Fruit fly (Drosophila melanogaster) whole organism, embryonic: ENCODE data around the gene Obp73a.

ENCODE experiments used
- Bdp1 ChIP-seq: fragments of 200-800 bp; sonication (Bioruptor generic); optimal IDR thresholded peaks from 3 replicates; lab custom pipeline; 2016; ENCODE audit warnings: missing biosample characterization, missing genetic modification characterization
- CG10209 ChIP-seq: fragments of 200-800 bp; sonication (Bioruptor generic); optimal IDR thresholded peaks from 3 replicates; lab custom pipeline; 2017; ENCODE audit warnings: missing biosample characterization, mild to moderate bottlenecking, missing genetic modification characterization, missing genetic modification reagents
- CG10654 ChIP-seq: fragments of 200-800 bp; sonication (Bioruptor generic); optimal IDR thresholded peaks from 2 replicates; lab custom pipeline; 2016; ENCODE audit warnings: missing biosample characterization, missing genetic modification characterization
- CG11696 ChIP-seq: fragments of 200-800 bp; sonication (Bioruptor generic); IDR thresholded peaks from 2 replicates; pipeline ENCODE4 v1.3.6; 2022; ENCODE audit warnings: missing biosample characterization, missing genetic modification characterization
- CG13296 ChIP-seq: fragments of 200-800 bp; sonication (Bioruptor generic); optimal IDR thresholded peaks from 3 replicates; lab custom pipeline; 2018; ENCODE audit warnings: missing biosample characterization, mild to moderate bottlenecking, missing genetic modification characterization
- CG14050 ChIP-seq: fragments of 200-800 bp; sonication (Bioruptor generic); IDR thresholded peaks from 3 replicates; pipeline ENCODE4 v1.3.6; 2022; ENCODE audit warnings: missing biosample characterization, missing genetic modification characterization
- CG2889 ChIP-seq: fragments of 200-800 bp; sonication (Bioruptor generic); IDR thresholded peaks from 3 replicates; pipeline ENCODE4 v1.3.6; 2022; ENCODE audit warnings: missing biosample characterization, missing genetic modification characterization
- CG30431 ChIP-seq: fragments of 200-800 bp; sonication (Bioruptor generic); optimal IDR thresholded peaks from 2 replicates; lab custom pipeline; 2017; ENCODE audit warnings: missing biosample characterization, missing genetic modification characterization
- CG32532 ChIP-seq: fragments of 200-800 bp; sonication (Bioruptor generic); IDR thresholded peaks from 2 replicates; pipeline ENCODE4 v1.3.6; 2022; ENCODE audit warnings: missing biosample characterization, missing genetic modification characterization
- CG3281 ChIP-seq: fragments of 200-800 bp; sonication (Bioruptor generic); optimal IDR thresholded peaks from 3 replicates; lab custom pipeline; 2017; ENCODE audit warnings: missing biosample characterization, mild to moderate bottlenecking, missing genetic modification characterization
- CG33213 ChIP-seq: fragments of 200-800 bp; sonication (Bioruptor generic); optimal IDR thresholded peaks from 3 replicates; lab custom pipeline; 2016; ENCODE audit warnings: missing biosample characterization, missing genetic modification characterization
- CG34376 ChIP-seq: fragments of 200-800 bp; sonication (Bioruptor generic); optimal IDR thresholded peaks from 2 replicates; lab custom pipeline; 2018; ENCODE audit warnings: missing biosample characterization, mild to moderate bottlenecking, missing genetic modification characterization
- CG3838 ChIP-seq: fragments of 200-800 bp; sonication (Bioruptor generic); optimal IDR thresholded peaks from 3 replicates; lab custom pipeline; 2016; ENCODE audit warnings: missing biosample characterization, missing genetic modification characterization
- CG43689 ChIP-seq: fragments of 200-800 bp; sonication (Bioruptor generic); IDR thresholded peaks from 2 replicates; pipeline ENCODE4 v1.3.6; 2022; ENCODE audit warnings: missing biosample characterization, missing genetic modification characterization
- CG4424 ChIP-seq: fragments of 200-800 bp; sonication (Bioruptor generic); optimal IDR thresholded peaks from 3 replicates; lab custom pipeline; 2016; ENCODE audit warnings: missing biosample characterization, missing genetic modification characterization
- CG6654 ChIP-seq: fragments of 200-800 bp; sonication (Bioruptor generic); optimal IDR thresholded peaks from 2 replicates; lab custom pipeline; 2017; ENCODE audit warnings: missing biosample characterization, mild to moderate bottlenecking, missing genetic modification characterization
- CG6683 ChIP-seq: fragments of 200-800 bp; sonication (Bioruptor generic); optimal IDR thresholded peaks from 2 replicates; lab custom pipeline; 2017; ENCODE audit warnings: missing biosample characterization, mild to moderate bottlenecking, missing genetic modification characterization, missing genetic modification reagents
- CG9609 ChIP-seq: fragments of 200-800 bp; sonication (Bioruptor generic); optimal IDR thresholded peaks from 3 replicates; lab custom pipeline; 2016; ENCODE audit warnings: missing biosample characterization, missing genetic modification characterization
- CrebB ChIP-seq: fragments of 200-800 bp; sonication (Bioruptor generic); optimal IDR thresholded peaks from 3 replicates; lab custom pipeline; 2018; ENCODE audit warnings: missing biosample characterization, mild to moderate bottlenecking, missing genetic modification characterization
- Dfd ChIP-seq, 2 experiments: fragments of >200 bp; optimal IDR thresholded peaks; 2 replicates each; lab custom pipeline; 2017; ENCODE audit warnings: missing biosample characterization in 2 of 2, missing genetic modification characterization in 2 of 2
- Dip2 ChIP-seq: fragments of 200-800 bp; sonication (Bioruptor generic); IDR thresholded peaks from 2 replicates; pipeline ENCODE4 v1.3.6; 2022; ENCODE audit warnings: missing biosample characterization, missing genetic modification characterization
- Drgx ChIP-seq: fragments of 200-800 bp; sonication (Bioruptor generic); IDR thresholded peaks from 2 replicates; pipeline ENCODE4 v1.3.6; 2022; ENCODE audit warnings: missing biosample characterization, missing genetic modification characterization
- GATAe ChIP-seq: fragments of 200-800 bp; sonication (Bioruptor generic); conservative IDR thresholded peaks from 2 replicates; pipeline ENCODE4 v1.3.6; 2022; ENCODE audit warnings: missing biosample characterization, missing genetic modification characterization
- Jarid2 ChIP-seq: fragments of 200-800 bp; sonication (Bioruptor generic); optimal IDR thresholded peaks from 3 replicates; lab custom pipeline; 2017; ENCODE audit warnings: mild to moderate bottlenecking, missing biosample characterization, missing genetic modification reagents, missing genetic modification characterization
- Optix ChIP-seq: fragments of 200-800 bp; sonication (Bioruptor generic); IDR thresholded peaks from 3 replicates; pipeline ENCODE4 v1.3.6; 2022; ENCODE audit warnings: missing biosample characterization, missing genetic modification characterization
- Sry-β ChIP-seq: fragments of 200-800 bp; sonication (Bioruptor generic); optimal IDR thresholded peaks from 2 replicates; lab custom pipeline; 2018; ENCODE audit warnings: missing biosample characterization, mild to moderate bottlenecking, missing genetic modification characterization, moderate library complexity
- Trl ChIP-seq, 3 experiments: fragments of >200 bp in 2 of 3; fragments of 200-800 bp in 1 of 3; sonication (Bioruptor generic) in 1 of 3; optimal IDR thresholded peaks; 2 replicates in 1 of 3; 3 replicates in 2 of 3; lab custom pipeline; 2016 to 2017; ENCODE audit warnings: missing biosample characterization in 1 of 3, missing genetic modification characterization in 1 of 3
- chif ChIP-seq, 2 experiments: fragments of 200-800 bp; sonication (Bioruptor generic); optimal IDR thresholded peaks; 3 replicates each; lab custom pipeline; 2016; ENCODE audit warnings: missing biosample characterization in 2 of 2, missing genetic modification characterization in 2 of 2
- crc ChIP-seq: fragments of 200-800 bp; sonication (Bioruptor generic); optimal IDR thresholded peaks from 2 replicates; lab custom pipeline; 2016; ENCODE audit warnings: missing biosample characterization, missing genetic modification characterization
- dimm ChIP-seq: fragments of 200-800 bp; sonication (Bioruptor generic); IDR thresholded peaks from 2 replicates; pipeline ENCODE4 v1.3.6; 2022; ENCODE audit warnings: missing biosample characterization, missing genetic modification characterization
- ems ChIP-seq: fragments of 200-800 bp; sonication (Bioruptor generic); optimal IDR thresholded peaks from 3 replicates; lab custom pipeline; 2016; ENCODE audit warnings: missing biosample characterization, missing genetic modification characterization
- esg ChIP-seq: fragments of 200-800 bp; sonication (Bioruptor generic); conservative IDR thresholded peaks from 2 replicates; pipeline ENCODE4 v1.3.6; 2022; ENCODE audit warnings: missing biosample characterization, missing genetic modification characterization
- eve ChIP-seq, 2 experiments: fragments of >200 bp; optimal IDR thresholded peaks; 2 replicates each; lab custom pipeline; 2017; ENCODE audit warnings: missing biosample characterization in 2 of 2, missing genetic modification characterization in 2 of 2
- exex ChIP-seq: fragments of 200-800 bp; sonication (Bioruptor generic); optimal IDR thresholded peaks from 4 replicates; lab custom pipeline; 2018; ENCODE audit warnings: missing biosample characterization, mild to moderate bottlenecking, missing genetic modification characterization, moderate library complexity
- eyg ChIP-seq: fragments of 200-800 bp; sonication (Bioruptor generic); optimal IDR thresholded peaks from 3 replicates; lab custom pipeline; 2016; ENCODE audit warnings: missing biosample characterization, missing genetic modification characterization
- fd64A ChIP-seq: fragments of 200-800 bp; sonication (Bioruptor generic); optimal IDR thresholded peaks from 3 replicates; lab custom pipeline; 2018; ENCODE audit warnings: missing biosample characterization, mild to moderate bottlenecking, missing genetic modification characterization
- ham ChIP-seq: fragments of 200-800 bp; sonication (Bioruptor generic); IDR thresholded peaks from 2 replicates; pipeline ENCODE4 v1.3.6; 2022; ENCODE audit warnings: missing biosample characterization, missing genetic modification characterization
- jumu ChIP-seq: fragments of 200-800 bp; sonication (Bioruptor generic); optimal IDR thresholded peaks from 3 replicates; lab custom pipeline; 2016; ENCODE audit warnings: missing biosample characterization, missing genetic modification characterization
- mld ChIP-seq: fragments of 200-800 bp; sonication (Bioruptor generic); IDR thresholded peaks from 3 replicates; pipeline ENCODE4 v1.3.6; 2022; ENCODE audit warnings: missing biosample characterization, missing genetic modification characterization; ENCODE audit not compliant: partially characterized antibody
- nau ChIP-seq: fragments of 200-800 bp; sonication (Bioruptor generic); optimal IDR thresholded peaks from 3 replicates; lab custom pipeline; 2017; ENCODE audit warnings: missing biosample characterization, mild to moderate bottlenecking, missing genetic modification characterization, missing genetic modification reagents
- nmo ChIP-seq: fragments of 200-800 bp; sonication (Bioruptor generic); optimal IDR thresholded peaks from 2 replicates; lab custom pipeline; 2018; ENCODE audit warnings: missing biosample characterization, mild to moderate bottlenecking, missing genetic modification characterization, moderate library complexity
- pb ChIP-seq: fragments of 200-800 bp; sonication (Bioruptor generic); optimal IDR thresholded peaks from 3 replicates; lab custom pipeline; 2016; ENCODE audit warnings: missing biosample characterization, missing genetic modification characterization
- sc ChIP-seq, 3 experiments: fragments of >200 bp in 2 of 3; fragments of 200-800 bp in 1 of 3; sonication (Bioruptor generic) in 1 of 3; optimal IDR thresholded peaks; 2 replicates in 2 of 3; 3 replicates in 1 of 3; lab custom pipeline; 2017; ENCODE audit warnings: mild to moderate bottlenecking in 1 of 3, missing biosample characterization in 1 of 3, missing genetic modification characterization in 1 of 3, missing genetic modification reagents in 1 of 3
- shn ChIP-seq: fragments of 200-800 bp; sonication (Bioruptor generic); optimal IDR thresholded peaks from 3 replicates; lab custom pipeline; 2016; ENCODE audit warnings: missing biosample characterization, missing genetic modification characterization
- sim ChIP-seq: fragments of 200-800 bp; sonication (Bioruptor generic); IDR thresholded peaks from 2 replicates; pipeline ENCODE4 v1.3.6; 2022; ENCODE audit warnings: missing biosample characterization, missing genetic modification characterization
- sima ChIP-seq: fragments of 200-800 bp; sonication (Bioruptor generic); optimal IDR thresholded peaks from 2 replicates; lab custom pipeline; 2016; ENCODE audit warnings: missing biosample characterization, missing genetic modification characterization
- toy ChIP-seq: fragments of 200-800 bp; sonication (Bioruptor generic); IDR thresholded peaks from 2 replicates; pipeline ENCODE4 v1.3.6; 2022; ENCODE audit warnings: missing biosample characterization, missing genetic modification characterization
- unc-4 ChIP-seq: fragments of 200-800 bp; sonication (Bioruptor generic); IDR thresholded peaks from 2 replicates; pipeline ENCODE4 v1.3.6; 2022; ENCODE audit warnings: missing biosample characterization, missing genetic modification characterization; ENCODE audit not compliant: partially characterized antibody
- zf30C ChIP-seq: fragments of 200-800 bp; sonication (Bioruptor generic); optimal IDR thresholded peaks from 3 replicates; lab custom pipeline; 2018; ENCODE audit warnings: missing biosample characterization, mild to moderate bottlenecking, missing genetic modification characterization

Gene Obp73a

dm6 chr3L:17004218-17004759, 60.1 kb downstream of the Obp73a start (continued):
- peak; percentile 92 for TF ChIP-seq shn (GFP tag; lab: Kevin White, UChicago)
- TF ChIP-seq Dfd (GFP tag; optimal IDR thresholded peaks at IDR 0.05; lab: Kevin White, UChicago), result no peak
- TF ChIP-seq nau (GFP tag; lab: Kevin White, UChicago), result peak; percentile 69
- TF ChIP-seq Drgx (GFP tag; lab: Robert Waterston, UW), result peak; percentile 73
- peak; percentile 85 for TF ChIP-seq CG4424 (GFP tag; lab: Kevin White, UChicago)
- TF ChIP-seq CG10654 (GFP tag; lab: Kevin White, UChicago), result peak; percentile 78
- TF ChIP-seq CG9609 (GFP tag; lab: Kevin White, UChicago), result peak; percentile 92
- peak; percentile 64 for TF ChIP-seq CG6683
- no peak for TF ChIP-seq sc (optimal IDR thresholded peaks at IDR 0.05; lab: Kevin White, UChicago)
- peak; percentile 57 for TF ChIP-seq sc (GFP tag; optimal IDR thresholded peaks at IDR 0.05; lab: Kevin White, UChicago)
- peak; percentile 76 for TF ChIP-seq CG14050
- peak; percentile 58; the same call in 1 of the 2 replicates for TF ChIP-seq toy (GFP tag; lab: Robert Waterston, UW)
- peak; percentile 86 to 88 for TF ChIP-seq chif (GFP tag; optimal IDR thresholded peaks at IDR 0.05; lab: Kevin White, UChicago)
- TF ChIP-seq pb, result peak; percentile 72
- TF ChIP-seq CG13296, result peak; percentile 34
- peak; percentile 88 for TF ChIP-seq crc (GFP tag; lab: Kevin White, UChicago)
- peak; percentile 38 for TF ChIP-seq CG6654 (GFP tag; lab: Kevin White, UChicago)
- peak; percentile 77 for TF ChIP-seq sima
- TF ChIP-seq Trl (optimal IDR thresholded peaks at IDR 0.05; lab: Kevin White, UChicago), result peak in 1 of 2 experiments; percentile 13
- TF ChIP-seq Trl (GFP tag; optimal IDR thresholded peaks at IDR 0.05; lab: Kevin White, UChicago), result peak; percentile 88
- no peak for TF ChIP-seq exex
- peak; percentile 44; the same call in 1 of the 2 replicates for TF ChIP-seq CG11696 (GFP tag; lab: Robert Waterston, UW)
- peak; percentile 90 for TF ChIP-seq CG3281 (GFP tag; lab: Kevin White, UChicago)
- no peak for TF ChIP-seq unc-4 (GFP tag; lab: Robert Waterston, UW)
- TF ChIP-seq ems (GFP tag; lab: Kevin White, UChicago), result peak; percentile 89
- peak; percentile 92 for TF ChIP-seq esg (GFP tag; lab: Robert Waterston, UW)
- peak; percentile 93 for TF ChIP-seq nmo
- TF ChIP-seq CG33213 (GFP tag; lab: Kevin White, UChicago), result peak; percentile 77
- TF ChIP-seq Sry-β (GFP tag; lab: Kevin White, UChicago), result no peak
- TF ChIP-seq Jarid2, result peak; percentile 67
- TF ChIP-seq CG34376 (GFP tag; lab: Kevin White, UChicago), result peak; percentile 61
- TF ChIP-seq mld, result no peak
- peak; percentile 61 for TF ChIP-seq Bdp1
- TF ChIP-seq CG32532 (GFP tag; lab: Robert Waterston, UW), result peak; percentile 87
- TF ChIP-seq CG3838 (GFP tag; lab: Kevin White, UChicago), result peak; percentile 76
- TF ChIP-seq eyg (GFP tag; lab: Kevin White, UChicago), result peak; percentile 89
- TF ChIP-seq Optix, result peak; percentile 81
- peak; percentile 76 for TF ChIP-seq ham (GFP tag; lab: Robert Waterston, UW)
- TF ChIP-seq CrebB, result peak; percentile 52
- TF ChIP-seq sim, result peak; percentile 50; the same call in 1 of the 2 replicates
- peak; percentile 59 for TF ChIP-seq CG30431 (GFP tag; lab: Kevin White, UChicago)
- peak; percentile 82 for TF ChIP-seq CG2889 (GFP tag; lab: Robert Waterston, UW)
- TF ChIP-seq GATAe (GFP tag; lab: Robert Waterston, UW), result peak; percentile 78
- TF ChIP-seq dimm (GFP tag; lab: Robert Waterston, UW), result peak; percentile 73
- peak; percentile 29; the same call in 1 of the 2 replicates for TF ChIP-seq Dip2 (GFP tag; lab: Robert Waterston, UW)
- TF ChIP-seq CG43689 (GFP tag; lab: Robert Waterston, UW), result peak; percentile 79
- TF ChIP-seq eve (GFP tag; optimal IDR thresholded peaks at IDR 0.05; lab: Kevin White, UChicago), result peak in 1 of 2 experiments; percentile 78
- TF ChIP-seq CG10209 (GFP tag; lab: Kevin White, UChicago), result peak; percentile 88
- peak; percentile 59 for TF ChIP-seq zf30C (GFP tag; lab: Kevin White, UChicago)
- peak; percentile 2 for TF ChIP-seq fd64A (GFP tag; lab: Kevin White, UChicago)
- TF ChIP-seq jumu (GFP tag; lab: Kevin White, UChicago), result peak; percentile 90
